Worm (Caenorhabditis elegans) whole organism, young adult: ENCODE data around the gene F22F4.9.

ENCODE experiments used
- K11D2.4 ChIP-seq: fragments of 200-800 bp; sonication (Bioruptor generic); IDR thresholded peaks from 2 replicates; pipeline ENCODE4 v1.3.6; 2022; ENCODE audit warnings: missing genetic modification reagents, missing genetic modification characterization, missing compliant biosample characterization
- ama-1 ChIP-seq, 3 experiments: fragments of 150-350 bp in 1 of 3; sonication (generic microtip) in 2 of 3; optimal IDR thresholded peaks; 2 replicates each; lab custom pipeline; 2014 to 2018; ENCODE audit warnings: missing biosample characterization in 2 of 3, missing genetic modification characterization in 2 of 3, missing genetic modification reagents in 2 of 3
- chd-7 ChIP-seq: sonication (generic microtip); optimal IDR thresholded peaks from 2 replicates; lab custom pipeline; 2016; ENCODE audit warnings: mild to moderate bottlenecking, missing genetic modification characterization, moderate library complexity, missing compliant biosample characterization
- him-1 ChIP-seq: sonication (generic microtip); optimal IDR thresholded peaks from 2 replicates; lab custom pipeline; 2016; ENCODE audit warnings: missing genotype, missing genetic modification reagents, missing genetic modification characterization, missing compliant biosample characterization
- hmg-1.2 ChIP-seq: fragments of 200-800 bp; sonication (Bioruptor generic); IDR thresholded peaks from 2 replicates; pipeline ENCODE4 v1.3.6; 2022; ENCODE audit warnings: missing genetic modification reagents, missing genetic modification characterization, missing compliant biosample characterization
- mes-4 ChIP-seq: sonication (generic microtip); optimal IDR thresholded peaks from 2 replicates; lab custom pipeline; 2016; ENCODE audit warnings: missing genotype, missing genetic modification characterization, missing compliant biosample characterization
- nhr-179 ChIP-seq: sonication (generic microtip); optimal IDR thresholded peaks from 2 replicates; lab custom pipeline; 2016; ENCODE audit warnings: mild to moderate bottlenecking, missing genetic modification characterization, missing compliant biosample characterization
- tbp1 ChIP-seq: fragments of 200-800 bp; sonication (Bioruptor generic); optimal IDR thresholded peaks from 2 replicates; lab custom pipeline; 2018; ENCODE audit warnings: mild to moderate bottlenecking, missing genetic modification characterization, missing compliant biosample characterization

DNA sequence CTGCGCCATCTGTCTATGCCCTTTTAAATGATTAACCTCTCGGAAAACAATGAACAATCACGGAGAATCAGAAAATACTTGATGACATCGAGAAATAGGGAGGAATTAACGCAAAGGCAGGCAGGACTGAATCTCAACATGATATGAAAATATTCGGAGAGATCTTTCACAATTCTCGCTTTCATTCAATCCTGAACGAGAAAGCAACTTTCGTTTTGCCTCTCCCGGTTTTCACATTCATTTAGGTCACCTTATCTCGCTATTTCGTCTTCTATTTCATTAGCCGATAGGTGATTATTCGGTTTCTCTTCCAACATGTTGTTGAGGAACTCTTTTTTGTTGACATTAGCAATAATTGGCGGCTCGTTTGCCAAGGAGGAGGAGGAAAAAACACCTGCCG, 5.0 kb upstream of the F22F4.9 start:
- TF ChIP-seq ama-1 (optimal IDR thresholded peaks at IDR 0.05; lab: Kevin White, UChicago) (no peak), ama-1 (GFP tag; optimal IDR thresholded peaks at IDR 0.05; lab: Kevin White, UChicago) (no peak), him-1 (no peak), chd-7 (tag; lab: Kevin White, UChicago) (no peak), nhr-179 (no peak), hmg-1.2 (GFP tag; lab: Robert Waterston, UW) (no peak), mes-4 (tag; lab: Kevin White, UChicago) (no peak), K11D2.4 (GFP tag; lab: Robert Waterston, UW) (no peak), tbp1 (no peak)
